Worm (Caenorhabditis elegans): ENCODE results near the gene M01H9.5.

The M01H9.5 gene

ce11 chrIV:4446884-4447283 lies 18.4 kb upstream of the M01H9.5 start:
- TF ChIP-seq syd-9 (tag; optimal IDR thresholded peaks at IDR 0.05) (no peak), ets-4 (tag; optimal IDR thresholded peaks at IDR 0.05) (no peak), hlh-30 (tag; optimal IDR thresholded peaks at IDR 0.05; ENCODE audit: insufficient read depth) (no peak), mec-3 (tag; optimal IDR thresholded peaks at IDR 0.05; ENCODE audit: borderline replicate concordance) (no peak), fkh-6 (tag; optimal IDR thresholded peaks at IDR 0.05) (no peak), tbx-7 (tag; optimal IDR thresholded peaks at IDR 0.05) (no peak), unc-42 (tag; optimal IDR thresholded peaks at IDR 0.05) (no peak), ceh-48 (tag; optimal IDR thresholded peaks at IDR 0.05) (peak; percentile 69), ama-1 (optimal IDR thresholded peaks at IDR 0.05) (peak; percentile 76), ceh-45 (GFP tag; IDR thresholded peaks at IDR 0.05) (no peak), pha-2 (tag; optimal IDR thresholded peaks at IDR 0.05) (no peak)

DNA sequence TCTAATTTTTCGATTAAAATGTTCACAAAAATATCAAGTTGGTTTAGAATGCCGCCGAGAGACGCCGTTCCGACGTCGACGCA lies 18.2 kb upstream of the M01H9.5 start, which contains the start of gene chat-1:
chat-1 (plus strand) TSS at position 48 of the 83 bp plus-strand sequence.
- TF ChIP-seq gmeb-2 (tag; optimal IDR thresholded peaks at IDR 0.05) (no peak), elt-2 (tag; optimal IDR thresholded peaks at IDR 0.05) (no peak), ceh-6 (GFP tag; optimal IDR thresholded peaks at IDR 0.05) (no peak)

DNA sequence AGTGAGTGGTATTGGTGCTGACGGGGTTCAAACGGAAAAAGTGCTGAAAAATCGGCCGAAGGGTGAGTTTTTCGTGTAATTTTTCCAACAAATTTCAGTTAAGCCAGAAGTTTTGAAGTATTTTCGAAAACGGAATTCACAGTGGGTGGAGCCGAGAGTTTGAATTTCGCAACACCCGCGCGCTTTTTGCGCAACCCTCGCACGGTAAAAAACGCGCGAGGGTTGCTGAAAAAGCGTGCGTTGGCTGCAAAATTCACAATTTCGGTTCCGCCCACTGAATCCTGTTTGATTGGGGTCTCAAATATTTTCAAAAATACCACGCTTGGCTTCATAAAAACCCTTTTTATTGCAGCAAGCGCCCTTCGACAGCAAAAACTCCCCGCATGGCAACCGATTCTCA lies 17.9 kb upstream of the M01H9.5 start:
- TF ChIP-seq ceh-31 (tag; optimal IDR thresholded peaks at IDR 0.05): no peak

DNA sequence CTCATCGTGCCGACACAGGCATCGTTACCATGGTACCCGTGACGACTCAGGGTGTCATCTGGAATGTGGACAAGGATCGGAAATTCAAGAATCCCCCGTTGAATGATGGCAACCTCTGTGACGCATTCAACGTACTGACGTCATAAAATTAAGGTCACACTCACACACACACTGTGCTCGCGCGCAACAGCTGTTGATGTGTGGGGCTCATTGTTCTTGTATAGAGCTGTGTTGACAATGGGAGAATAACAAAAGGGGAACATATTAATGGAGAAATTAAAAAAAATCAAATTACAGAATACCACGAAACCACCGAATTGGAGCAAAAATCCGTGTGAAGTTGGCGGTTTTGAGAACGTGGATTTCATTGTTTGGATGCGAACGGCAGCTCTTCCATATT lies 16.9 kb upstream of the M01H9.5 start:
- peak; percentile 13 for TF ChIP-seq tbx-2 (tag; optimal IDR thresholded peaks at IDR 0.05)
- TF ChIP-seq hlh-30 (tag; optimal IDR thresholded peaks at IDR 0.05; ENCODE audit: insufficient read depth): peak; percentile 45
- peak; percentile 73 for TF ChIP-seq sox-2 (GFP tag; IDR thresholded peaks at IDR 0.05)
- peak; percentile 3 for TF ChIP-seq ceh-31 (tag; optimal IDR thresholded peaks at IDR 0.05)
- no peak for TF ChIP-seq hlh-6 (tag; optimal IDR thresholded peaks at IDR 0.05)
- TF ChIP-seq ceh-14 (tag; optimal IDR thresholded peaks at IDR 0.05): no peak
- peak; percentile 10 for TF ChIP-seq unc-42 (tag; optimal IDR thresholded peaks at IDR 0.05)
- TF ChIP-seq ahr-1 (tag; optimal IDR thresholded peaks at IDR 0.05): no peak

DNA sequence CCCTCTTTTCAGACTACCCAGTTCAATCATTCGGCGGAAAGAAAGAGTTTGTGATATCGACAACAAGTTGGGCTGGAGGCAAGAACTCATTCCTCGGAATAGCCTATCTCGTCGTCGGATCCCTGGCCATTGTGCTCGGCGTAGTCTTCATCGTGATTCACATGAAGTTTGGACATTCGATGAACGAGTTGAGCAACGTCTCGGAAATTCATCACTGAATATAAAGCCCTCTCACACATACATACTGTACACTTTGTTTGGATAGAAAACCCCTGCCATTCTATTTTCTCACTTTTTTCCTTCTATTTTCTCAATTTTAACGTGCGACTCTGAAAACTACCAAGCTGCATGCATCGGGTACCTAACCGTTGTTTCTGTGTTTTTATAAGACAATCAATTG lies 15.8 kb upstream of the M01H9.5 start, which contains the start of gene R08C7.12:
R08C7.12 (plus strand) TSS at position 301 of the 400 bp plus-strand sequence.
- TF ChIP-seq ceh-30 (tag; optimal IDR thresholded peaks at IDR 0.05): no peak
- TF ChIP-seq pqm-1 (tag; optimal IDR thresholded peaks at IDR 0.05): no peak
- no peak for TF ChIP-seq K09A11.1 (tag; optimal IDR thresholded peaks at IDR 0.05; ENCODE audit: insufficient read depth)
- TF ChIP-seq ahr-1 (tag; optimal IDR thresholded peaks at IDR 0.05): no peak
- TF ChIP-seq ama-1 (optimal IDR thresholded peaks at IDR 0.05): no peak
- TF ChIP-seq elt-2 (tag; optimal IDR thresholded peaks at IDR 0.05): no peak
- no peak for TF ChIP-seq nhr-232 (tag; optimal IDR thresholded peaks at IDR 0.05)
- TF ChIP-seq zip-5 (tag; optimal IDR thresholded peaks at IDR 0.05): no peak
- TF ChIP-seq dmd-4 (tag; optimal IDR thresholded peaks at IDR 0.05; ENCODE audit: borderline replicate concordance): no peak
- TF ChIP-seq lin-11 (tag; optimal IDR thresholded peaks at IDR 0.05): no peak
- TF ChIP-seq nhr-11 (tag; optimal IDR thresholded peaks at IDR 0.05): no peak
- no peak for TF ChIP-seq ceh-34 (tag; optimal IDR thresholded peaks at IDR 0.05)
- no peak for TF ChIP-seq ets-4 (tag; optimal IDR thresholded peaks at IDR 0.05)
- TF ChIP-seq npax-4 (tag; optimal IDR thresholded peaks at IDR 0.05): no peak
- no peak for TF ChIP-seq ceh-31 (tag; optimal IDR thresholded peaks at IDR 0.05)
- no peak for TF ChIP-seq hlh-8 (tag; optimal IDR thresholded peaks at IDR 0.05)
- TF ChIP-seq unc-86 (tag; optimal IDR thresholded peaks at IDR 0.05): no peak

DNA sequence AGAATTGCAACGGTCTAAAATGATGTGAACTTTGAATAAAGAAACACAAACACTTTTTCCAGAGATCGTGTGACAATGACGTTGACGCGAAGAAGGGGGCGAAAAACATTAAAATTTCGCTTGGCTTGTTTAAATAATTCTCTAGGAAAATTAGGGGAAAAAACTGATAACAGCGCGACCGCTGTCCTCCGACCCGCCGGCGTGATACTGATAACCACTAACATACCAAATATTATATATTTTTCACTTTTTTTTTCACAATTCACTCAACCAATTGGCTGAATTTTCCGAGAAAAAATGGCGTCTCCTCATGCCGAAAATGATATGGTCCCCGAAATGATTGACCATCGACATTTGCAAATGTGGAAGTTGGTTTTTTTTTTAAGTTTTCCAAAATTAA lies 15.4 kb upstream of the M01H9.5 start:
- TF ChIP-seq lim-6 (tag; optimal IDR thresholded peaks at IDR 0.05): no peak
- peak; percentile 75 for TF ChIP-seq elt-2 (tag; optimal IDR thresholded peaks at IDR 0.05)

DNA sequence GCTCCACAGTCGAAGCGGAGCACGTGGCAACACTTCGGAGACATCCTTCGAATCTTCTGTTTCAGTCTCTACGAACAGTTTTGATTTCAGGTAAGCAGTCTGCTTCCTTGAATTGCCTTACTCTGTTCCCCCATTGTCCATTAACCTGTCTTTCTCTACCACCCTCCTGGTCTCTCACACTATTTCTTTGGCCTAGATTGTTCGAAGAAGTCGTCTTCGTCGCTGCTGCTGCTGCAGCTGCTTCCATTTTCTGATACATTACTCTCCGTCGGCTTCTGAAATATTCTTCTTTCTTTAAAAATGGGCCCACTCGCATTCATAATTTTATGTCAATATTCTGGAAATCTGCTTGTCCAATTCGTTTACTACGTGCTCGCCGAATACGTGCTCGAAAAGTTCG lies 13.7 kb upstream of the M01H9.5 start, which contains the start of gene R08C7.1:
R08C7.1 (plus strand) TSS at position 301 of the 400 bp plus-strand sequence.
- TF ChIP-seq ceh-24 (tag; optimal IDR thresholded peaks at IDR 0.05) (no peak), tbx-7 (tag; optimal IDR thresholded peaks at IDR 0.05) (no peak), hlh-6 (tag; optimal IDR thresholded peaks at IDR 0.05) (no peak), che-1 (tag; optimal IDR thresholded peaks at IDR 0.05) (no peak), F13H6.1 (tag; optimal IDR thresholded peaks at IDR 0.05) (no peak), eyg-1 (tag; optimal IDR thresholded peaks at IDR 0.05) (no peak), ahr-1 (tag; optimal IDR thresholded peaks at IDR 0.05) (no peak), ceh-22 (tag; optimal IDR thresholded peaks at IDR 0.05) (no peak), pha-2 (tag; optimal IDR thresholded peaks at IDR 0.05) (no peak), sox-2 (GFP tag; IDR thresholded peaks at IDR 0.05) (no peak), ztf-16 (tag; optimal IDR thresholded peaks at IDR 0.05) (no peak), lim-6 (tag; optimal IDR thresholded peaks at IDR 0.05) (no peak), npax-4 (tag; optimal IDR thresholded peaks at IDR 0.05) (no peak), C38D4.7 (GFP tag; optimal IDR thresholded peaks at IDR 0.05) (no peak)

Data from whole organism, late embryonic.